Worm (Caenorhabditis elegans) whole organism, young adult: ENCODE results near the gene C08A9.10.

Experiments used
- F23B12.7 ChIP-seq: sonication (generic microtip); optimal IDR thresholded peaks from 2 replicates; lab custom pipeline; 2017; ENCODE audit warnings: missing genetic modification characterization, mild to moderate bottlenecking, missing compliant biosample characterization, antibody characterized with exemption, moderate library complexity; ENCODE audit not compliant: insufficient read depth
- F57A8.1 ChIP-seq: fragments of 200-800 bp; sonication (Bioruptor generic); optimal IDR thresholded peaks from 2 replicates; lab custom pipeline; 2018; ENCODE audit warnings: mild to moderate bottlenecking, missing genetic modification characterization, moderate library complexity, missing compliant biosample characterization
- K11D2.4 ChIP-seq: fragments of 200-800 bp; sonication (Bioruptor generic); IDR thresholded peaks from 2 replicates; pipeline ENCODE4 v1.3.6; 2022; ENCODE audit warnings: missing genetic modification reagents, missing genetic modification characterization, missing compliant biosample characterization
- T07F8.4 ChIP-seq: sonication (generic microtip); optimal IDR thresholded peaks from 2 replicates; lab custom pipeline; 2016; ENCODE audit warnings: mild to moderate bottlenecking, missing genetic modification characterization, moderate library complexity, missing compliant biosample characterization
- T26A5.8 ChIP-seq: sonication (generic microtip); optimal IDR thresholded peaks from 2 replicates; lab custom pipeline; 2016; ENCODE audit warnings: missing genetic modification characterization, missing compliant biosample characterization
- Y53F4B.3 ChIP-seq: fragments of 200-800 bp; sonication (Bioruptor generic); IDR thresholded peaks from 2 replicates; pipeline ENCODE4 v1.3.6; 2022; ENCODE audit warnings: missing genetic modification reagents, missing genetic modification characterization, missing compliant biosample characterization
- ZK185.1 ChIP-seq: sonication (generic microtip); optimal IDR thresholded peaks from 2 replicates; lab custom pipeline; 2016; ENCODE audit warnings: mild to moderate bottlenecking, missing genetic modification characterization, missing compliant biosample characterization; ENCODE audit not compliant: poor library complexity, severe bottlenecking
- akir-1 ChIP-seq: fragments of 200-800 bp; sonication (Bioruptor generic); optimal IDR thresholded peaks from 2 replicates; lab custom pipeline; 2018; ENCODE audit warnings: mild to moderate bottlenecking, missing genetic modification characterization, moderate library complexity, missing compliant biosample characterization
- attf-3 ChIP-seq: fragments of 200-800 bp; sonication (Bioruptor generic); conservative IDR thresholded peaks from 2 replicates; pipeline ENCODE4 v1.3.6; 2022; ENCODE audit warnings: missing genetic modification reagents, missing genetic modification characterization, missing compliant biosample characterization
- ccch-3 ChIP-seq: fragments of 200-800 bp; sonication (Bioruptor generic); optimal IDR thresholded peaks from 2 replicates; lab custom pipeline; 2018; ENCODE audit warnings: mild to moderate bottlenecking, missing genetic modification characterization, missing compliant biosample characterization
- ceh-79 ChIP-seq: sonication (generic microtip); optimal IDR thresholded peaks from 2 replicates; lab custom pipeline; 2017; ENCODE audit warnings: mild to moderate bottlenecking, missing genetic modification characterization, missing compliant biosample characterization
- dox-1 ChIP-seq: fragments of 200-800 bp; sonication (Bioruptor generic); IDR thresholded peaks from 2 replicates; pipeline ENCODE4 v1.3.6; 2022; ENCODE audit warnings: missing genetic modification reagents, missing genetic modification characterization, missing compliant biosample characterization
- egl-44 ChIP-seq: fragments of 200-800 bp; sonication (Bioruptor generic); IDR thresholded peaks from 2 replicates; pipeline ENCODE4 v1.3.6; 2022; ENCODE audit warnings: missing genetic modification reagents, missing genetic modification characterization, missing compliant biosample characterization
- egrh-3 ChIP-seq: fragments of 200-800 bp; sonication (Bioruptor generic); IDR thresholded peaks from 2 replicates; pipeline ENCODE4 v1.3.6; 2022; ENCODE audit warnings: missing genetic modification reagents, missing genetic modification characterization, missing compliant biosample characterization
- ets-4 ChIP-seq: fragments of 200-800 bp; sonication (Bioruptor generic); optimal IDR thresholded peaks from 2 replicates; lab custom pipeline; 2018; ENCODE audit warnings: mild to moderate bottlenecking, missing genetic modification characterization, missing compliant biosample characterization
- hmg-1.2 ChIP-seq: fragments of 200-800 bp; sonication (Bioruptor generic); IDR thresholded peaks from 2 replicates; pipeline ENCODE4 v1.3.6; 2022; ENCODE audit warnings: missing genetic modification reagents, missing genetic modification characterization, missing compliant biosample characterization
- hsf-1 ChIP-seq: fragments of 200-800 bp; sonication (Bioruptor generic); IDR thresholded peaks from 2 replicates; pipeline ENCODE4 v1.3.6; 2022; ENCODE audit warnings: missing genetic modification reagents, missing genetic modification characterization, missing compliant biosample characterization
- let-526 ChIP-seq: fragments of 200-800 bp; sonication (Bioruptor generic); IDR thresholded peaks from 2 replicates; pipeline ENCODE4 v1.3.6; 2022; ENCODE audit warnings: missing genetic modification reagents, missing genetic modification characterization, missing compliant biosample characterization
- lin-26 ChIP-seq: fragments of 200-800 bp; sonication (Bioruptor generic); IDR thresholded peaks from 2 replicates; pipeline ENCODE4 v1.3.6; 2022; ENCODE audit warnings: missing genetic modification reagents, missing genetic modification characterization, missing compliant biosample characterization
- lin-40 ChIP-seq: sonication (generic microtip); optimal IDR thresholded peaks from 2 replicates; lab custom pipeline; 2016; ENCODE audit warnings: missing genetic modification characterization, mild to moderate bottlenecking, missing compliant biosample characterization, missing genotype, missing genetic modification reagents
- lsy-27 ChIP-seq: sonication (generic microtip); optimal IDR thresholded peaks from 2 replicates; lab custom pipeline; 2017; ENCODE audit warnings: missing genetic modification characterization, mild to moderate bottlenecking, missing compliant biosample characterization, antibody characterized with exemption, missing genotype, borderline replicate concordance; ENCODE audit not compliant: insufficient read depth
- nfya-1 ChIP-seq: sonication (generic microtip); optimal IDR thresholded peaks from 2 replicates; lab custom pipeline; 2017; ENCODE audit warnings: antibody characterized with exemption, missing compliant biosample characterization, missing genetic modification characterization, borderline replicate concordance; ENCODE audit not compliant: insufficient read depth
- nfyb-1 ChIP-seq: fragments of 200-800 bp; sonication (Bioruptor generic); IDR thresholded peaks from 2 replicates; pipeline ENCODE4 v1.3.6; 2022; ENCODE audit warnings: missing genetic modification reagents, missing genetic modification characterization, missing compliant biosample characterization
- nhr-120 ChIP-seq: fragments of 200-800 bp; sonication (Bioruptor generic); IDR thresholded peaks from 2 replicates; pipeline ENCODE4 v1.3.6; 2022; ENCODE audit warnings: missing genetic modification characterization, missing compliant biosample characterization
- rec-8 ChIP-seq, 2 experiments: sonication (generic microtip); optimal IDR thresholded peaks; 2 replicates each; lab custom pipeline; 2016; ENCODE audit warnings: mild to moderate bottlenecking in 2 of 2, missing genetic modification characterization in 2 of 2, missing genetic modification reagents in 2 of 2, missing genotype in 2 of 2, missing biosample characterization in 1 of 2, missing compliant biosample characterization in 1 of 2, moderate library complexity in 1 of 2
- sdz-38 ChIP-seq: sonication (generic microtip); optimal IDR thresholded peaks from 2 replicates; lab custom pipeline; 2016; ENCODE audit warnings: missing genotype, missing genetic modification characterization, missing compliant biosample characterization
- snpc-1.3 ChIP-seq: sonication (generic microtip); optimal IDR thresholded peaks from 2 replicates; lab custom pipeline; 2017; ENCODE audit warnings: missing genetic modification characterization, mild to moderate bottlenecking, missing compliant biosample characterization, antibody characterized with exemption, moderate library complexity, missing genotype, missing genetic modification reagents; ENCODE audit not compliant: insufficient read depth
- snpc-4 ChIP-seq, 5 experiments: fragments of 150-350 bp in 1 of 5; sonication (generic microtip) in 4 of 5; optimal IDR thresholded peaks; 2 replicates each; lab custom pipeline; 2014 to 2018; ENCODE audit warnings: missing genetic modification characterization in 5 of 5, missing biosample characterization in 3 of 5, antibody characterized with exemption in 2 of 5, mild to moderate bottlenecking in 2 of 5, missing compliant biosample characterization in 2 of 5, missing genotype in 2 of 5, moderate library complexity in 2 of 5, missing genetic modification reagents in 1 of 5
- ztf-22 ChIP-seq: fragments of 200-800 bp; sonication (Bioruptor generic); optimal IDR thresholded peaks from 2 replicates; lab custom pipeline; 2018; ENCODE audit warnings: mild to moderate bottlenecking, missing genetic modification characterization, moderate library complexity, missing compliant biosample characterization
- ztf-25 ChIP-seq: fragments of 200-800 bp; sonication (Bioruptor generic); IDR thresholded peaks from 2 replicates; pipeline ENCODE4 v1.3.6; 2022; ENCODE audit warnings: missing genetic modification reagents, missing genetic modification characterization, missing compliant biosample characterization
- ztf-26 ChIP-seq: sonication (generic microtip); optimal IDR thresholded peaks from 2 replicates; lab custom pipeline; 2017; ENCODE audit warnings: missing genetic modification characterization, missing compliant biosample characterization
- ztf-28 ChIP-seq: fragments of 200-800 bp; sonication (Bioruptor generic); IDR thresholded peaks from 2 replicates; pipeline ENCODE4 v1.3.6; 2022; ENCODE audit warnings: missing genetic modification reagents, missing genetic modification characterization, missing compliant biosample characterization

C08A9.10 gene

DNA sequence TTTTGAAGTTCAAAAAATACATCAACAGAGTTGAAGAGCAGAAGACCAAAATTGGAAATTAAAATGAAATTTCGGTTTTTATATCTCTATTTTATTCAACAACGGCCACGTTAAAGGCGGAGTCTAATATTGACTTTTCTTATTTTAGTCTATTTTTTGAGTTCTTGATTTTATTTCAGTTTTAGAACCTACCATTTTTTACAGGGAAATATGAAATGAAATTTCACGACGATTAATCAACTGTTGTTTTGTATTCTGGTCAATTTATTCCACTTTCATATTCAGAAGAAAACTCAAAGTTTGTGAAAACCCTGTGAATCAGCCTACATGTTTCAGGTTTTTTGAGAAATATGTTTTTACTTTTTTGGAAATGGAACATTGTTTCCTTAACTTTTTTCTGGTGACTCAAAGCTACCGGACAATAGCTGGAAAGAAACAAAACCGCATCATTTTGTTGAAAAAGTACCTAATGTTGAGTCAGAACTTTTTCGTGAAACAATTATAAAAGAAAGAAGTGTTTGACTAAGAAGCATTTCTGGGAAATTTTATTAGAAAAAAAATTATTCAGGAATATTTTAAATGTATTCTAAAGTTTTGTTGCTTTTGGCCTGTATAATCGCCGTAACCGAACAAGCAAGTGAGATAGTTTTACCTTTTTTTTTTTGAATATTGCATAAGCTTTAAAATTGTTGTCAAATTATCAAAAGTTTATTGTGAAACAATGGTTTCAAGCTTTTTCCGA lies at the start of gene C08A9.10, which contains the start of gene irld-23:
Gene C08A9.10 (plus strand): TSS at position 545 of the 742 bp plus-strand sequence.
Gene irld-23 (minus strand): TSS at position 51 of the 742 bp plus-strand sequence.
- TF ChIP-seq ccch-3 (GFP tag; lab: Kevin White, UChicago) (no peak), rec-8 (tag; optimal IDR thresholded peaks at IDR 0.05; lab: Kevin White, UChicago) (no peak), ztf-26 (no peak), T07F8.4 (tag; lab: Kevin White, UChicago) (no peak), nfyb-1 (GFP tag; lab: Robert Waterston, UW) (no peak), lin-40 (tag; lab: Kevin White, UChicago) (no peak), snpc-4 (GFP tag; optimal IDR thresholded peaks at IDR 0.05; lab: Kevin White, UChicago) (no peak), snpc-4 (tag; optimal IDR thresholded peaks at IDR 0.05; lab: Kevin White, UChicago) (no peak), ceh-79 (no peak), ztf-28 (GFP tag; lab: Robert Waterston, UW) (no peak)

DNA sequence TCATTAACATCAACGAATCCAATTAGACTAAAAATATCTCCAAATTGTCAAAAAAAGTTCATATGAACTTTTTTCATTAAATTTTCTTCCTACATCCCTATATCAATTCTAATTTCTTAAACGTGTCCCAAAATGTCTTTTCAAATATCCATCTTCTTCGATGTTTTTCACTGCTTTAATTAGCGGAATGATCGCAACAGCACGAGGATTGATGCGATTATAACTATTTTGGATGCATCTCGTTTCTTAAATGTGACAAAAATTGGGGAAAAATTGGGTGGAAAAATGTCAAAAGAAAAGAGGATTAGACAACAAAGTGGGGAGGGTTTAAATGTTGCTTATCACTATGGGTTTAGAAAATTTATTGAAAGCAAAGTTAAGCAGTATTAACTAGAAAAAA lies 46.8 kb upstream of the C08A9.10 start:
- TF ChIP-seq lin-26 (GFP tag; lab: Robert Waterston, UW) (no peak), lsy-27 (no peak), nfya-1 (tag; lab: Kevin White, UChicago) (no peak), ZK185.1 (tag; lab: Kevin White, UChicago) (no peak), akir-1 (GFP tag; lab: Kevin White, UChicago) (no peak)

DNA sequence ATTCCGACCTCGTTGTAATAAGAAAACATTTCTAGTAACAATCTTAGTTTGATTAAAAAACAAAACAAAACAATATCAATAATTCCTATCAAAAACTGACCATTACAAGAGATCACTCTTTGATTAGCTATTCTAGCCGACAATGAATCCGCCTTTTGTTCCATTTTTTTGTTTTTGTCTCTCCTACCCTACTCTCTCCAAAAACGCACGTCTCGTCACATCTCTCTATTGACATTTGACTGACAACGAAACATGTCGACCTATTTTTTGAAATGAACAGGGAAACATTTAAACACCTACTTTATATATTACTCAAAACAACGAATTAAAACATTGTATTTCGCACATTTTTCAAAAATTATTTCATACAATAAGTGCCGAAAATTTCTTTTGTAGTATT lies 46.2 kb upstream of the C08A9.10 start:
- TF ChIP-seq Y53F4B.3 (no peak), sdz-38 (tag; lab: Kevin White, UChicago) (no peak), K11D2.4 (GFP tag; lab: Robert Waterston, UW) (no peak), egl-44 (GFP tag; lab: Robert Waterston, UW) (no peak), let-526 (GFP tag; lab: Robert Waterston, UW) (no peak), T26A5.8 (tag; lab: Kevin White, UChicago) (no peak), dox-1 (GFP tag; lab: Robert Waterston, UW) (no peak), ztf-22 (GFP tag; lab: Kevin White, UChicago) (no peak), snpc-1.3 (no peak), egrh-3 (GFP tag; lab: Robert Waterston, UW) (no peak), nhr-120 (GFP tag; lab: Robert Waterston, UW) (no peak), ets-4 (no peak), attf-3 (GFP tag; lab: Robert Waterston, UW) (no peak), F57A8.1 (no peak), F23B12.7 (no peak)

DNA sequence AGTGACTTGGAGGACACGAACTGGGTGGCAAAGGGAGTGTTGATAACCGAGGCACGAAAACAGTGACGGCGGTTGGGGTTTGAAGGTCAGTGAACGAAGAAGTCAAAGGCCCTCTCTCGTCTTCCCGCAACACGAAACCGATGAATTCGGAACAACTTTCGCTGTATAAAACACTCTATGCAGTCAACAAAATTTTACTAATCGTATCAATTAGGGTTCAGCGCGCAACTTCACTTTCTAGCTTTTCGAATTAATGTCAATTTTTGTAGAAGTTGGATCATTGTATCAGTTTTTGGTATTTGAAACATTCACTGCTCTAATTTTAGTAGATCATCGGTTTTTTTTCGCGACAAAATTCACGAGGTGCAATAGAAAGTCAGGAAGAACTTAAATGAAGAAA lies 42.4 kb upstream of the C08A9.10 start:
- TF ChIP-seq lsy-27: no peak
- no peak for TF ChIP-seq nhr-120 (GFP tag; lab: Robert Waterston, UW)
- TF ChIP-seq hmg-1.2: no peak
- no peak for TF ChIP-seq hsf-1 (GFP tag; lab: Robert Waterston, UW)
- TF ChIP-seq ztf-25 (GFP tag; lab: Robert Waterston, UW): no peak
